Worm (Caenorhabditis elegans): ENCODE results near the gene K07C5.9.
A peak's percentile ranks its signal among the peaks of the same experiment; 100 is the strongest.

The K07C5.9 gene

DNA sequence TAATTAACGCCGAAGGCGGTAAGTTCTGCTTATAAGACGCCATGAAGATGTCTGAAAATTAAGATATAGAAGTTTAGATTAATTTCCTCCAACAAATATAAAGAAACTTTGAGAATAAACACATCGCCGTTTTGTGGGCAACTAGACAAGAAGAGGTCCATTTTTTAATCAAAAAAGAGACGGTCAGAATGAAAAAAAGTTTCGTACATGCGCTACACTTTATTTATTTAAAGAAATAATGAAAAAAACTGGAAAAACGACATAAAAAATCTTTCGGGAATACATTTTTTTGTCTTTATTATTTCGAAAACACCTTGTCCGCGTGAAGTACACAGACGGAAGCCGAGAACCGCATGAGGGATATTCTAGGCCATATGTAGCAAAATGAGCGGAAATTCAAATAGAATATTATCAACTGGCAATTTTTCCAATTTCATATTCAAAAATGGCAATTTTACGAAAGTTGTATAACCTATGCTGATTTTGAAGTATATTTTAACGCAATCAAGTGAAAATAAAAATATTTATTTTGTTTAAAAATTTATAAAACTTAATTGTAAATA is 5.9 kb upstream of the K07C5.9 start, which contains the start of gene sluh-7 (continued):
- TF ChIP-seq nhr-6 (tag; optimal IDR thresholded peaks at IDR 0.05): peak; percentile 86
- TF ChIP-seq duxl-1 (tag; optimal IDR thresholded peaks at IDR 0.05; ENCODE audit: poor library complexity): peak; percentile 49
- peak; percentile 6 for TF ChIP-seq nhr-48 (tag; optimal IDR thresholded peaks at IDR 0.05)
- TF ChIP-seq zag-1 (tag; optimal IDR thresholded peaks at IDR 0.05): no peak
- TF ChIP-seq pha-4 (GFP tag; IDR thresholded peaks at IDR 0.05): no peak
- no peak for TF ChIP-seq pha-4 (tag; optimal IDR thresholded peaks at IDR 0.05)
- no peak for TF ChIP-seq fos-1 (tag; optimal IDR thresholded peaks at IDR 0.05)
- TF ChIP-seq lin-39 (tag; optimal IDR thresholded peaks at IDR 0.05): no peak
- TF ChIP-seq ceh-28 (tag; optimal IDR thresholded peaks at IDR 0.05): no peak
- TF ChIP-seq saeg-2 (GFP tag; IDR thresholded peaks at IDR 0.05): no peak
- TF ChIP-seq F49E8.2 (tag; optimal IDR thresholded peaks at IDR 0.05; ENCODE audit: borderline replicate concordance): no peak
- no peak for TF ChIP-seq daf-12 (tag; optimal IDR thresholded peaks at IDR 0.05)
- no peak for TF ChIP-seq ztf-7 (tag; optimal IDR thresholded peaks at IDR 0.05)
- no peak for TF ChIP-seq ama-1 (optimal IDR thresholded peaks at IDR 0.05)
- no peak for TF ChIP-seq vab-7 (GFP tag; IDR thresholded peaks at IDR 0.05)
- TF ChIP-seq daf-16 (GFP tag; optimal IDR thresholded peaks at IDR 0.05): no peak
- TF ChIP-seq daf-16 (tag; optimal IDR thresholded peaks at IDR 0.05): peak; percentile 52
- peak; percentile 82 for TF ChIP-seq dmd-9 (GFP tag; IDR thresholded peaks at IDR 0.05)
- TF ChIP-seq tra-1 (GFP tag; IDR thresholded peaks at IDR 0.05): no peak
- TF ChIP-seq dmd-8 (GFP tag; IDR thresholded peaks at IDR 0.05): no peak
- no peak for TF ChIP-seq lin-1 (GFP tag; IDR thresholded peaks at IDR 0.05)
- no peak for TF ChIP-seq spr-1 (tag; optimal IDR thresholded peaks at IDR 0.05)
- TF ChIP-seq egl-27 (tag; optimal IDR thresholded peaks at IDR 0.05): no peak
- TF ChIP-seq Y5F2A.4 (GFP tag; optimal IDR thresholded peaks at IDR 0.05): no peak
- TF ChIP-seq hlh-30 (tag; optimal IDR thresholded peaks at IDR 0.05; ENCODE audit: insufficient read depth): peak; percentile 72
- no peak for TF ChIP-seq nhr-111 (GFP tag; optimal IDR thresholded peaks at IDR 0.05)
- no peak for TF ChIP-seq mdl-1 (tag; optimal IDR thresholded peaks at IDR 0.05)
- peak; percentile 78 for TF ChIP-seq lin-38 (GFP tag; IDR thresholded peaks at IDR 0.05)
- no peak for TF ChIP-seq unc-62 (GFP tag; optimal IDR thresholded peaks at IDR 0.05 in 1 of 2)
- TF ChIP-seq unc-62 (tag; optimal IDR thresholded peaks at IDR 0.05): no peak
- no peak for TF ChIP-seq gei-8 (GFP tag; optimal IDR thresholded peaks at IDR 0.05)
- no peak for TF ChIP-seq ceh-62 (tag; optimal IDR thresholded peaks at IDR 0.05)
- no peak for TF ChIP-seq T26A8.4 (GFP tag; IDR thresholded peaks at IDR 0.05)
- no peak for TF ChIP-seq ceh-82 (tag; optimal IDR thresholded peaks at IDR 0.05)
- no peak for TF ChIP-seq ZK546.5 (tag; optimal IDR thresholded peaks at IDR 0.05)
- TF ChIP-seq dve-1 (tag; optimal IDR thresholded peaks at IDR 0.05; ENCODE audit: insufficient read depth): peak; percentile 74
- peak; percentile 27 for TF ChIP-seq lin-13 (GFP tag; optimal IDR thresholded peaks at IDR 0.05)
- TF ChIP-seq mxl-3 (GFP tag; optimal IDR thresholded peaks at IDR 0.05): no peak
- no peak for TF ChIP-seq nhr-41 (GFP tag; IDR thresholded peaks at IDR 0.05)
- TF ChIP-seq nhr-10 (tag; optimal IDR thresholded peaks at IDR 0.05): no peak
- no peak for TF ChIP-seq cey-2 (tag; optimal IDR thresholded peaks at IDR 0.05; ENCODE audit: borderline replicate concordance, insufficient read depth)
- no peak for TF ChIP-seq arid-1 (GFP tag; conservative IDR thresholded peaks at IDR 0.05)
- TF ChIP-seq lin-15B (tag; optimal IDR thresholded peaks at IDR 0.05): peak; percentile 3
- no peak for TF ChIP-seq Y75B8A.6 (GFP tag; IDR thresholded peaks at IDR 0.05)
- no peak for TF ChIP-seq zfp-3 (GFP tag; conservative IDR thresholded peaks at IDR 0.05)
- TF ChIP-seq lsy-2 (tag; optimal IDR thresholded peaks at IDR 0.05): peak in 1 of 2 experiments; percentile 88
- TF ChIP-seq dmd-6 (GFP tag; IDR thresholded peaks at IDR 0.05): peak; percentile 56; the same call in 1 of the 2 replicates
- peak; percentile 75 for TF ChIP-seq madf-9 (GFP tag; conservative IDR thresholded peaks at IDR 0.05)
- no peak for TF ChIP-seq zip-11 (GFP tag; IDR thresholded peaks at IDR 0.05)
- TF ChIP-seq ztf-11 (tag; optimal IDR thresholded peaks at IDR 0.05): no peak
- TF ChIP-seq ces-1 (GFP tag; optimal IDR thresholded peaks at IDR 0.05): no peak
- TF ChIP-seq ceh-44 (GFP tag; IDR thresholded peaks at IDR 0.05): no peak
